Worm (Caenorhabditis elegans) whole organism, late embryonic: Measurements from ENCODE around the gene C42C1.8.

ENCODE experiments used
- C08G9.2 ChIP-seq: sonication (generic microtip); optimal IDR thresholded peaks from 2 replicates; lab custom pipeline; 2016; ENCODE audit warnings: mild to moderate bottlenecking, missing genetic modification characterization, moderate library complexity, missing compliant biosample characterization
- K02D7.2 ChIP-seq: sonication (generic microtip); optimal IDR thresholded peaks from 2 replicates; lab custom pipeline; 2017; ENCODE audit warnings: mild to moderate bottlenecking, missing genetic modification characterization, missing compliant biosample characterization
- K09A11.1 ChIP-seq: sonication (generic microtip); optimal IDR thresholded peaks from 2 replicates; lab custom pipeline; 2017; ENCODE audit warnings: antibody characterized with exemption, mild to moderate bottlenecking, missing genetic modification characterization, missing compliant biosample characterization; ENCODE audit not compliant: insufficient read depth
- Y22D7AL.16 ChIP-seq: sonication (generic microtip); optimal IDR thresholded peaks from 2 replicates; lab custom pipeline; 2016; ENCODE audit warnings: missing genetic modification characterization, missing compliant biosample characterization
- ceh-14 ChIP-seq: sonication (generic microtip); optimal IDR thresholded peaks from 2 replicates; lab custom pipeline; 2016; ENCODE audit warnings: missing genotype, missing genetic modification characterization, missing compliant biosample characterization
- ceh-19 ChIP-seq: fragments of 200-800 bp; sonication (Bioruptor generic); optimal IDR thresholded peaks from 2 replicates; lab custom pipeline; 2018; ENCODE audit warnings: mild to moderate bottlenecking, missing genetic modification characterization, missing compliant biosample characterization
- ceh-2 ChIP-seq: sonication (generic microtip); optimal IDR thresholded peaks from 2 replicates; lab custom pipeline; 2016; ENCODE audit warnings: missing genotype, missing genetic modification characterization, missing compliant biosample characterization
- ceh-22 ChIP-seq: sonication (generic microtip); optimal IDR thresholded peaks from 2 replicates; lab custom pipeline; 2017; ENCODE audit warnings: missing biosample characterization, missing genetic modification characterization
- ceh-24 ChIP-seq: sonication (generic microtip); optimal IDR thresholded peaks from 2 replicates; lab custom pipeline; 2016; ENCODE audit warnings: mild to moderate bottlenecking, missing genetic modification characterization, missing compliant biosample characterization
- ceh-31 ChIP-seq: sonication (generic microtip); optimal IDR thresholded peaks from 2 replicates; lab custom pipeline; 2016; ENCODE audit warnings: missing genetic modification characterization, missing compliant biosample characterization
- ceh-34 ChIP-seq: sonication (generic microtip); optimal IDR thresholded peaks from 2 replicates; lab custom pipeline; 2016; ENCODE audit warnings: mild to moderate bottlenecking, missing genetic modification characterization, missing compliant biosample characterization
- ceh-45 ChIP-seq: fragments of 200-800 bp; sonication (Bioruptor generic); IDR thresholded peaks from 2 replicates; pipeline ENCODE4 v1.3.6; 2022; ENCODE audit warnings: missing genetic modification reagents, missing genetic modification characterization, missing compliant biosample characterization
- ceh-48 ChIP-seq: sonication (generic microtip); optimal IDR thresholded peaks from 2 replicates; lab custom pipeline; 2016; ENCODE audit warnings: missing genetic modification characterization, inconsistent platforms, missing compliant biosample characterization
- ceh-9 ChIP-seq: sonication (generic microtip); optimal IDR thresholded peaks from 2 replicates; lab custom pipeline; 2016; ENCODE audit warnings: mild to moderate bottlenecking, missing genetic modification characterization, inconsistent platforms, missing compliant biosample characterization
- che-1 ChIP-seq: sonication (generic microtip); optimal IDR thresholded peaks from 2 replicates; lab custom pipeline; 2016; ENCODE audit warnings: mild to moderate bottlenecking, missing genetic modification characterization, missing compliant biosample characterization
- dve-1 ChIP-seq: sonication (generic microtip); optimal IDR thresholded peaks from 2 replicates; lab custom pipeline; 2017; ENCODE audit warnings: antibody characterized with exemption, mild to moderate bottlenecking, missing genetic modification characterization, missing compliant biosample characterization
- ets-4 ChIP-seq: sonication (generic microtip); optimal IDR thresholded peaks from 2 replicates; lab custom pipeline; 2016; ENCODE audit warnings: missing genetic modification characterization, missing compliant biosample characterization
- gmeb-2 ChIP-seq: sonication (generic microtip); optimal IDR thresholded peaks from 2 replicates; lab custom pipeline; 2016; ENCODE audit warnings: missing genetic modification characterization, inconsistent platforms, missing compliant biosample characterization
- hlh-15 ChIP-seq: sonication (generic microtip); optimal IDR thresholded peaks from 2 replicates; lab custom pipeline; 2016; ENCODE audit warnings: missing genetic modification characterization, missing compliant biosample characterization
- hlh-6 ChIP-seq: sonication (generic microtip); optimal IDR thresholded peaks from 2 replicates; lab custom pipeline; 2016; ENCODE audit warnings: missing genotype, missing genetic modification characterization, missing compliant biosample characterization
- lim-6 ChIP-seq: sonication (generic microtip); optimal IDR thresholded peaks from 2 replicates; lab custom pipeline; 2016; ENCODE audit warnings: missing genetic modification characterization, missing compliant biosample characterization
- madf-2 ChIP-seq: sonication (generic microtip); optimal IDR thresholded peaks from 2 replicates; lab custom pipeline; 2017; ENCODE audit warnings: missing genetic modification characterization, missing compliant biosample characterization
- pros-1 ChIP-seq: fragments of 150-350 bp; optimal IDR thresholded peaks from 2 replicates; lab custom pipeline; 2014; ENCODE audit warnings: missing biosample characterization, missing genetic modification reagents, missing genetic modification characterization
- ref-2 ChIP-seq: sonication (generic microtip); optimal IDR thresholded peaks from 2 replicates; lab custom pipeline; 2016; ENCODE audit warnings: missing genetic modification characterization, missing compliant biosample characterization
- rnt-1 ChIP-seq: sonication (generic microtip); optimal IDR thresholded peaks from 2 replicates; lab custom pipeline; 2016; ENCODE audit warnings: missing genetic modification characterization, missing compliant biosample characterization
- sdc-2 ChIP-seq: sonication (generic microtip); optimal IDR thresholded peaks from 2 replicates; lab custom pipeline; 2016; ENCODE audit warnings: missing genotype, missing genetic modification characterization, missing compliant biosample characterization
- sox-4 ChIP-seq: sonication (generic microtip); optimal IDR thresholded peaks from 2 replicates; lab custom pipeline; 2017; ENCODE audit warnings: mild to moderate bottlenecking, missing genetic modification characterization, inconsistent platforms, missing compliant biosample characterization
- tbx-2 ChIP-seq: sonication (generic microtip); optimal IDR thresholded peaks from 2 replicates; lab custom pipeline; 2016; ENCODE audit warnings: missing genetic modification characterization, missing compliant biosample characterization
- tbx-7 ChIP-seq: sonication (generic microtip); optimal IDR thresholded peaks from 2 replicates; lab custom pipeline; 2016; ENCODE audit warnings: missing genotype, missing genetic modification characterization, missing compliant biosample characterization
- ttx-3 ChIP-seq: sonication (generic microtip); optimal IDR thresholded peaks from 2 replicates; lab custom pipeline; 2016; ENCODE audit warnings: missing genetic modification reagents, missing genetic modification characterization, missing compliant biosample characterization
- unc-42 ChIP-seq: sonication (generic microtip); optimal IDR thresholded peaks from 2 replicates; lab custom pipeline; 2016; ENCODE audit warnings: missing genotype, missing genetic modification characterization, missing compliant biosample characterization
- unc-55 ChIP-seq: sonication (generic microtip); optimal IDR thresholded peaks from 2 replicates; lab custom pipeline; 2017; ENCODE audit warnings: missing biosample characterization, missing genetic modification reagents, missing genetic modification characterization
- unc-86 ChIP-seq: sonication (generic microtip); optimal IDR thresholded peaks from 2 replicates; lab custom pipeline; 2016; ENCODE audit warnings: missing genetic modification characterization, missing compliant biosample characterization
- ztf-16 ChIP-seq: sonication (generic microtip); optimal IDR thresholded peaks from 2 replicates; lab custom pipeline; 2017; ENCODE audit warnings: missing genetic modification characterization, missing compliant biosample characterization

The C42C1.8 gene

DNA sequence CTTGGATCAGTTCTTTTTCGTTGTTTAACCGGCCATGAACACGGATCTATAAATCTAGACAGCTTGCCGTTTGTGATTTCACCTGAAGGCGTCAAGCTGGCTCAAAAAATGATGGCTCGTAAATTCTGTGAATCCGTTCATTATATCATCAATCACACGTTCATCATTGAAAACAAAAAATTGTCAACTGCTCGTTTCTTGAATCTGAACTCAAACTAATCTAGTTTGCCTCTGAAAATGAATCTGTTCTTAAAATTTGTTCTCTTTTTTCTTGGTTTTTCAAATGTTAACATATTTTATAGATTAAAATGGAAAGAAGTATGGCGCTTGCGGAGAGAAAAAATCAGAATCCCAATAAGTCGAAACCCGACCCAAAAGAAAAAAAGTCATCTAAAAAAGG, at the start of gene C42C1.8:
C42C1.8 (plus strand) TSS at position 301 of the 400 bp plus-strand sequence.
- TF ChIP-seq ceh-45 (no peak), C08G9.2 (tag; lab: Kevin White, UChicago) (no peak), che-1 (tag; lab: Kevin White, UChicago) (no peak), ref-2 (tag; lab: Kevin White, UChicago) (no peak)

ce11 chrIV:12244706-12245105, 46.1 kb upstream of the C42C1.8 start, which contains the start of gene sre-15:
TSS of gene sre-15 (minus strand) at chrIV:12244806.
- TF ChIP-seq rnt-1 (tag; lab: Kevin White, UChicago) = no peak
- TF ChIP-seq unc-86 (tag; lab: Kevin White, UChicago) = no peak
- TF ChIP-seq tbx-7 (tag; lab: Kevin White, UChicago) = no peak
- no peak for TF ChIP-seq ceh-2 (tag; lab: Kevin White, UChicago)
- TF ChIP-seq ceh-14 (tag; lab: Kevin White, UChicago) = no peak
- TF ChIP-seq lim-6 (tag; lab: Kevin White, UChicago) = no peak
- TF ChIP-seq sdc-2 (tag; lab: Kevin White, UChicago) = no peak
- no peak for TF ChIP-seq ceh-48
- no peak for TF ChIP-seq gmeb-2
- no peak for TF ChIP-seq hlh-15
- TF ChIP-seq ceh-9 (tag; lab: Kevin White, UChicago) = no peak
- TF ChIP-seq ref-2 (tag; lab: Kevin White, UChicago) = no peak
- TF ChIP-seq C08G9.2 (tag; lab: Kevin White, UChicago) = no peak

DNA sequence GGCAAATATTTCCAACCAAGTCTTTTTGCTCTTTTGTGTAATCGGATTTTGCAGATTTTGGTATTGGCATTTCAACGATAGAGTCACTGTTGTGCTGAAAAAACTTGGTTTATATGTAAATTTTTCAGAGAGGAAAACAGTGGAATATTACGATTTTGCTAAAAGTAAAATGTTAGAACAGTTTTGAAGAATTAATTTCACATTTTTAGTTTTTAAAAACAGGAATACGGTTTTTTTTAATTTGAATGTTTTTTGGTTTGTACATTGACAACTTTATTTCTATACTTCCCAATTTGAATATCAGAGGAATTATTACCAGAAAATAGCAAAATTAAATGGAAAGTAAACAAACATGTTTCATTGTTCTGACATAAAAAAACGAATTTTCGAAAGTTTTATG, 38.3 kb upstream of the C42C1.8 start, which contains the start of gene dnj-26:
dnj-26 (minus strand) TSS at position 101 of the 400 bp plus-strand sequence.
- TF ChIP-seq rnt-1 (tag; lab: Kevin White, UChicago) (no peak), tbx-7 (tag; lab: Kevin White, UChicago) (no peak), ttx-3 (tag; lab: Kevin White, UChicago) (no peak), unc-55 (GFP tag; lab: Kevin White, UChicago) (no peak), K02D7.2 (no peak), pros-1 (tag; lab: Kevin White, UChicago) (no peak)

ce11 chrIV:12259161-12259870, 31.5 kb upstream of the C42C1.8 start, which contains the start of gene Y39C12A.9:
TSS of gene Y39C12A.9 (minus strand) at chrIV:12259211.
- TF ChIP-seq K09A11.1 (tag; lab: Kevin White, UChicago) = no peak
- peak; percentile 4 for TF ChIP-seq ceh-34 (tag; lab: Kevin White, UChicago)
- no peak for TF ChIP-seq ceh-22
- TF ChIP-seq ceh-31 (tag; lab: Kevin White, UChicago) = peak; percentile 8
- TF ChIP-seq unc-42 (tag; lab: Kevin White, UChicago) = peak; percentile 8
- no peak for TF ChIP-seq dve-1 (tag; lab: Kevin White, UChicago)
- TF ChIP-seq tbx-2 = peak; percentile 40

- no peak for TF ChIP-seq che-1 (tag; lab: Kevin White, UChicago)
- no peak for TF ChIP-seq sox-4 (tag; lab: Kevin White, UChicago)
- no peak for TF ChIP-seq ceh-24 (tag; lab: Kevin White, UChicago)
- TF ChIP-seq ceh-31 (tag; lab: Kevin White, UChicago) = no peak
- no peak for TF ChIP-seq sdc-2 (tag; lab: Kevin White, UChicago)
- TF ChIP-seq ets-4 (tag; lab: Kevin White, UChicago) = no peak
- no peak for TF ChIP-seq Y22D7AL.16 (tag; lab: Kevin White, UChicago)
- no peak for TF ChIP-seq ceh-19 (GFP tag; lab: Kevin White, UChicago)
- TF ChIP-seq madf-2 (tag; lab: Kevin White, UChicago) = no peak
- TF ChIP-seq ztf-16 (tag; lab: Kevin White, UChicago) = no peak
- no peak for TF ChIP-seq ceh-9 (tag; lab: Kevin White, UChicago)
- no peak for TF ChIP-seq hlh-6 (tag; lab: Kevin White, UChicago)
Measured at ce11 chrIV:12261353-12261752, 29.5 kb upstream of the C42C1.8 start, which contains the start of gene sre-14. TSS of gene sre-14 (minus strand) at chrIV:12261453.
